Fruit fly (Drosophila melanogaster) whole organism, embryonic: Measurements from ENCODE around the gene CG6567.
A peak's percentile ranks its signal among the peaks of the same experiment; 100 is the strongest.

ENCODE experiments used
- Atf6 ChIP-seq: fragments of 200-800 bp; sonication (Bioruptor generic); IDR thresholded peaks from 2 replicates; pipeline ENCODE4 v1.3.6; 2022; ENCODE audit warnings: missing biosample characterization, missing genetic modification characterization
- C15 ChIP-seq: fragments of 200-800 bp; sonication (Bioruptor generic); IDR thresholded peaks from 3 replicates; pipeline ENCODE4 v1.3.6; 2022; ENCODE audit warnings: missing biosample characterization, missing genetic modification characterization
- CG10274 ChIP-seq: fragments of 200-800 bp; sonication (Bioruptor generic); optimal IDR thresholded peaks from 3 replicates; lab custom pipeline; 2017; ENCODE audit warnings: missing biosample characterization, mild to moderate bottlenecking, missing genetic modification characterization
- CG10565 ChIP-seq: fragments of 200-800 bp; sonication (Bioruptor generic); optimal IDR thresholded peaks from 3 replicates; lab custom pipeline; 2016; ENCODE audit warnings: missing biosample characterization, mild to moderate bottlenecking, missing genetic modification characterization
- CG11093 ChIP-seq: fragments of 200-800 bp; sonication (Bioruptor generic); IDR thresholded peaks from 3 replicates; pipeline ENCODE4 v1.3.6; 2022; ENCODE audit warnings: missing biosample characterization, missing genetic modification characterization
- CG11247 ChIP-seq: fragments of 200-800 bp; sonication (Bioruptor generic); IDR thresholded peaks from 2 replicates; pipeline ENCODE4 v1.3.6; 2022; ENCODE audit warnings: missing biosample characterization, missing genetic modification characterization
- CG12071 ChIP-seq: fragments of 200-800 bp; sonication (Bioruptor generic); optimal IDR thresholded peaks from 3 replicates; lab custom pipeline; 2018; ENCODE audit warnings: missing biosample characterization, mild to moderate bottlenecking, missing genetic modification characterization
- CG14710 ChIP-seq: fragments of 200-800 bp; sonication (Bioruptor generic); optimal IDR thresholded peaks from 3 replicates; lab custom pipeline; 2019; ENCODE audit warnings: missing biosample characterization, mild to moderate bottlenecking, missing genetic modification characterization, moderate library complexity
- CG14860 ChIP-seq: fragments of 200-800 bp; sonication (Bioruptor generic); IDR thresholded peaks from 3 replicates; pipeline ENCODE4 v1.3.6; 2022; ENCODE audit warnings: missing biosample characterization, missing genetic modification characterization; ENCODE audit not compliant: partially characterized antibody
- CG1529 ChIP-seq: fragments of 200-800 bp; sonication (Bioruptor generic); optimal IDR thresholded peaks from 3 replicates; lab custom pipeline; 2018; ENCODE audit warnings: missing biosample characterization, missing genetic modification characterization
- CG17385 ChIP-seq: fragments of 200-800 bp; sonication (Bioruptor generic); optimal IDR thresholded peaks from 3 replicates; lab custom pipeline; 2018; ENCODE audit warnings: missing biosample characterization, mild to moderate bottlenecking, missing genetic modification characterization
- CG30431 ChIP-seq: fragments of 200-800 bp; sonication (Bioruptor generic); optimal IDR thresholded peaks from 2 replicates; lab custom pipeline; 2017; ENCODE audit warnings: missing biosample characterization, missing genetic modification characterization
- CG3995 ChIP-seq: fragments of 200-800 bp; sonication (Bioruptor generic); optimal IDR thresholded peaks from 3 replicates; lab custom pipeline; 2016; ENCODE audit warnings: missing biosample characterization, missing genetic modification characterization
- CG4404 ChIP-seq: fragments of 200-800 bp; sonication (Bioruptor generic); IDR thresholded peaks from 2 replicates; pipeline ENCODE4 v1.3.6; 2022; ENCODE audit warnings: missing biosample characterization, missing genetic modification characterization
- CG5245 ChIP-seq: fragments of 200-800 bp; sonication (Bioruptor generic); optimal IDR thresholded peaks from 3 replicates; lab custom pipeline; 2016; ENCODE audit warnings: missing biosample characterization, missing genetic modification characterization
- CG6791 ChIP-seq: fragments of 200-800 bp; sonication (Bioruptor generic); IDR thresholded peaks from 3 replicates; pipeline ENCODE4 v1.3.6; 2022; ENCODE audit warnings: missing biosample characterization, missing genetic modification characterization; ENCODE audit not compliant: partially characterized antibody
- CG8089 ChIP-seq: fragments of 200-800 bp; sonication (Bioruptor generic); optimal IDR thresholded peaks from 3 replicates; lab custom pipeline; 2016; ENCODE audit warnings: missing biosample characterization, missing genetic modification characterization
- CG8765 ChIP-seq: fragments of 200-800 bp; sonication (Bioruptor generic); IDR thresholded peaks from 2 replicates; pipeline ENCODE4 v1.3.6; 2022; ENCODE audit warnings: missing biosample characterization, missing genetic modification characterization
- CG9817 ChIP-seq: fragments of 200-800 bp; sonication (Bioruptor generic); optimal IDR thresholded peaks from 2 replicates; lab custom pipeline; 2018; ENCODE audit warnings: missing biosample characterization, mild to moderate bottlenecking, missing genetic modification characterization, moderate library complexity
- Camta ChIP-seq: fragments of 200-800 bp; sonication (Bioruptor generic); optimal IDR thresholded peaks from 2 replicates; lab custom pipeline; 2016; ENCODE audit warnings: missing biosample characterization, missing genetic modification characterization
- Dad ChIP-seq: fragments of 200-800 bp; sonication (Bioruptor generic); optimal IDR thresholded peaks from 3 replicates; lab custom pipeline; 2016; ENCODE audit warnings: missing biosample characterization, missing genetic modification characterization
- Ets65A ChIP-seq: fragments of 200-800 bp; sonication (Bioruptor generic); peaks from one replicate; lab custom pipeline; 2016; ENCODE audit warnings: missing biosample characterization, missing genetic modification characterization
- Fer2 ChIP-seq: fragments of 200-800 bp; sonication (Bioruptor generic); optimal IDR thresholded peaks from 2 replicates; lab custom pipeline; 2018; ENCODE audit warnings: missing biosample characterization, mild to moderate bottlenecking, missing genetic modification characterization, moderate library complexity
- Hr39 ChIP-seq: fragments of >200 bp; optimal IDR thresholded peaks from 2 replicates; lab custom pipeline; 2017
- Hr78 ChIP-seq, 2 experiments: fragments of 200-800 bp in 1 of 2; fragments of >200 bp in 1 of 2; sonication (Bioruptor generic) in 1 of 2; optimal IDR thresholded peaks; 2 replicates each; lab custom pipeline; 2017 to 2019; ENCODE audit warnings: missing biosample characterization in 2 of 2, missing genetic modification characterization in 2 of 2, mild to moderate bottlenecking in 1 of 2, moderate library complexity in 1 of 2
- Jarid2 ChIP-seq: fragments of 200-800 bp; sonication (Bioruptor generic); optimal IDR thresholded peaks from 3 replicates; lab custom pipeline; 2017; ENCODE audit warnings: mild to moderate bottlenecking, missing biosample characterization, missing genetic modification reagents, missing genetic modification characterization
- Lpt ChIP-seq: fragments of >200 bp; optimal IDR thresholded peaks from 2 replicates; lab custom pipeline; 2018; ENCODE audit warnings: missing biosample characterization, missing genetic modification characterization
- Med ChIP-seq: fragments of 200-800 bp; sonication (Bioruptor generic); peaks from one replicate; lab custom pipeline; 2016; ENCODE audit warnings: missing biosample characterization, missing genetic modification characterization, mild to moderate bottlenecking, inconsistent platforms, moderate library complexity
- NFAT ChIP-seq: fragments of 200-800 bp; sonication (Bioruptor generic); IDR thresholded peaks from 2 replicates; pipeline ENCODE4 v1.3.6; 2022; ENCODE audit warnings: missing biosample characterization, missing genetic modification characterization
- Oli ChIP-seq: fragments of 200-800 bp; sonication (Bioruptor generic); optimal IDR thresholded peaks from 2 replicates; lab custom pipeline; 2018; ENCODE audit warnings: missing biosample characterization, mild to moderate bottlenecking, missing genetic modification characterization, moderate library complexity
- Poxn ChIP-seq: fragments of 200-800 bp; sonication (Bioruptor generic); IDR thresholded peaks from 2 replicates; pipeline ENCODE4 v1.3.6; 2022; ENCODE audit warnings: missing biosample characterization, missing genetic modification characterization
- Sin3A ChIP-seq: fragments of >200 bp; optimal IDR thresholded peaks from 2 replicates; lab custom pipeline; 2018
- Spps ChIP-seq: fragments of 200-800 bp; sonication (Bioruptor generic); optimal IDR thresholded peaks from 2 replicates; lab custom pipeline; 2018; ENCODE audit warnings: missing biosample characterization, mild to moderate bottlenecking, missing genetic modification characterization
- Xbp1 ChIP-seq: fragments of 200-800 bp; sonication (Bioruptor generic); optimal IDR thresholded peaks from 3 replicates; lab custom pipeline; 2016; ENCODE audit warnings: missing biosample characterization, mild to moderate bottlenecking, missing genetic modification characterization
- ase ChIP-seq: fragments of 200-800 bp; sonication (Bioruptor generic); IDR thresholded peaks from 3 replicates; pipeline ENCODE4 v1.3.6; 2022; ENCODE audit warnings: missing biosample characterization, missing genetic modification characterization
- bigmax ChIP-seq: fragments of 200-800 bp; sonication (Bioruptor generic); optimal IDR thresholded peaks from 2 replicates; lab custom pipeline; 2018; ENCODE audit warnings: missing biosample characterization, mild to moderate bottlenecking, missing genetic modification characterization
- br ChIP-seq: fragments of >200 bp; optimal IDR thresholded peaks from 2 replicates; lab custom pipeline; 2017
- cg ChIP-seq: fragments of 200-800 bp; sonication (Bioruptor generic); optimal IDR thresholded peaks from 3 replicates; lab custom pipeline; 2019; ENCODE audit warnings: missing biosample characterization, mild to moderate bottlenecking, missing genetic modification characterization, moderate library complexity
- dati ChIP-seq: fragments of 200-800 bp; sonication (Bioruptor generic); IDR thresholded peaks from 2 replicates; pipeline ENCODE4 v1.3.6; 2022; ENCODE audit warnings: missing biosample characterization, missing genetic modification characterization
- dimm ChIP-seq: fragments of 200-800 bp; sonication (Bioruptor generic); IDR thresholded peaks from 2 replicates; pipeline ENCODE4 v1.3.6; 2022; ENCODE audit warnings: missing biosample characterization, missing genetic modification characterization
- en ChIP-seq: fragments of 200-800 bp; sonication (Bioruptor generic); optimal IDR thresholded peaks from 2 replicates; lab custom pipeline; 2016; ENCODE audit warnings: missing biosample characterization, missing genetic modification characterization
- gcm ChIP-seq: fragments of 200-800 bp; sonication (Bioruptor generic); optimal IDR thresholded peaks from 2 replicates; lab custom pipeline; 2019; ENCODE audit warnings: missing biosample characterization, mild to moderate bottlenecking, missing genetic modification characterization, moderate library complexity
- gem ChIP-seq: fragments of 200-800 bp; sonication (Bioruptor generic); optimal IDR thresholded peaks from 2 replicates; lab custom pipeline; 2019; ENCODE audit warnings: missing biosample characterization, mild to moderate bottlenecking, missing genetic modification characterization, moderate library complexity
- gsb ChIP-seq: fragments of 200-800 bp; sonication (Bioruptor generic); IDR thresholded peaks from 2 replicates; pipeline ENCODE4 v1.3.6; 2022; ENCODE audit warnings: missing biosample characterization, missing genetic modification characterization
- ham ChIP-seq: fragments of 200-800 bp; sonication (Bioruptor generic); IDR thresholded peaks from 2 replicates; pipeline ENCODE4 v1.3.6; 2022; ENCODE audit warnings: missing biosample characterization, missing genetic modification characterization
- stwl ChIP-seq: fragments of 200-800 bp; sonication (Bioruptor generic); optimal IDR thresholded peaks from 3 replicates; lab custom pipeline; 2018; ENCODE audit warnings: missing biosample characterization, mild to moderate bottlenecking, missing genetic modification characterization, moderate library complexity
- sug ChIP-seq: fragments of 200-800 bp; optimal IDR thresholded peaks from 2 replicates; lab custom pipeline; 2019; ENCODE audit warnings: missing biosample characterization, mild to moderate bottlenecking, missing genetic modification characterization, moderate library complexity
- trem ChIP-seq: fragments of 200-800 bp; optimal IDR thresholded peaks from 3 replicates; lab custom pipeline; 2019; ENCODE audit warnings: missing biosample characterization, mild to moderate bottlenecking, missing genetic modification characterization, moderate library complexity
- unpg ChIP-seq: fragments of 200-800 bp; sonication (Bioruptor generic); optimal IDR thresholded peaks from 3 replicates; lab custom pipeline; 2018; ENCODE audit warnings: missing biosample characterization, mild to moderate bottlenecking, missing genetic modification characterization, moderate library complexity
- zfh1 ChIP-seq: fragments of 200-800 bp; sonication (Bioruptor generic); IDR thresholded peaks from 3 replicates; pipeline ENCODE4 v1.3.6; 2022; ENCODE audit warnings: missing biosample characterization, missing genetic modification characterization

Gene CG6567

dm6 chr3R:10886462-10887315 is 32.4 kb upstream of the CG6567 start (continued):
- TF ChIP-seq CG11247 (GFP tag; lab: Robert Waterston, UW) = peak; percentile 76
- peak; percentile 93 for TF ChIP-seq cg
- TF ChIP-seq CG10565 = peak; percentile 54
- TF ChIP-seq Atf6 = peak; percentile 92
- peak; percentile 78 for TF ChIP-seq CG8089 (GFP tag; lab: Kevin White, UChicago)
- TF ChIP-seq CG9817 (tag; lab: Kevin White, UChicago) = peak; percentile 90
- peak; percentile 88 for TF ChIP-seq sug
- TF ChIP-seq CG10274 (GFP tag; lab: Kevin White, UChicago) = peak; percentile 99
- no peak for TF ChIP-seq Sin3A (lab: Kevin White, UChicago)
- peak; percentile 79 for TF ChIP-seq CG1529 (GFP tag; lab: Kevin White, UChicago)
- TF ChIP-seq Dad (GFP tag; lab: Kevin White, UChicago) = peak; percentile 77
- TF ChIP-seq NFAT (GFP tag; lab: Robert Waterston, UW) = peak; percentile 73
- peak in 1 of 2 experiments; percentile 92 for TF ChIP-seq Hr78 (GFP tag; optimal IDR thresholded peaks at IDR 0.05; lab: Kevin White, UChicago)
- peak; percentile 74 for TF ChIP-seq en (GFP tag; lab: Kevin White, UChicago)
- peak; percentile 70 for TF ChIP-seq Spps
- peak; percentile 91 for TF ChIP-seq Oli (tag; lab: Kevin White, UChicago)
- peak; percentile 48 for TF ChIP-seq CG3995
- TF ChIP-seq trem = peak; percentile 56
- peak; percentile 76 for TF ChIP-seq Fer2 (tag; lab: Kevin White, UChicago)
- TF ChIP-seq stwl (tag; lab: Kevin White, UChicago) = no peak
- peak; percentile 73 for TF ChIP-seq CG4404 (GFP tag; lab: Robert Waterston, UW)
- peak; percentile 44 for TF ChIP-seq Ets65A
- peak; percentile 74 for TF ChIP-seq zfh1 (GFP tag; lab: Robert Waterston, UW)
- no peak for TF ChIP-seq Lpt
- TF ChIP-seq dati (GFP tag; lab: Robert Waterston, UW) = peak; percentile 40; the same call in 1 of the 2 replicates
- TF ChIP-seq dimm (GFP tag; lab: Robert Waterston, UW) = peak; percentile 50; the same call in 1 of the 2 replicates
- TF ChIP-seq ham (GFP tag; lab: Robert Waterston, UW) = peak; percentile 70; the same call in 1 of the 2 replicates
- TF ChIP-seq gem (tag; lab: Kevin White, UChicago) = peak; percentile 94
- peak; percentile 34; the same call in 1 of the 3 replicates for TF ChIP-seq C15 (GFP tag; lab: Robert Waterston, UW)
- peak; percentile 60 for TF ChIP-seq CG5245 (GFP tag; lab: Kevin White, UChicago)
- no peak for TF ChIP-seq CG6791
- TF ChIP-seq gsb (GFP tag; lab: Robert Waterston, UW) = peak; percentile 77; the same call in 1 of the 2 replicates
- TF ChIP-seq Hr39 (lab: Kevin White, UChicago) = no peak
- TF ChIP-seq CG14860 (GFP tag; lab: Robert Waterston, UW) = no peak
- TF ChIP-seq CG30431 = peak; percentile 60
- TF ChIP-seq Poxn (GFP tag; lab: Robert Waterston, UW) = peak; percentile 64
- no peak for TF ChIP-seq br (lab: Kevin White, UChicago)
- TF ChIP-seq CG8765 (GFP tag; lab: Robert Waterston, UW) = peak; percentile 52; the same call in 1 of the 2 replicates
- TF ChIP-seq Xbp1 (GFP tag; lab: Kevin White, UChicago) = peak; percentile 88
- TF ChIP-seq Med (GFP tag; lab: Kevin White, UChicago) = peak; percentile 97
- no peak for TF ChIP-seq bigmax (GFP tag; lab: Kevin White, UChicago)
- TF ChIP-seq ase (GFP tag; lab: Robert Waterston, UW) = peak; percentile 84
- TF ChIP-seq gcm (GFP tag; lab: Kevin White, UChicago) = peak; percentile 90
- TF ChIP-seq CG11093 = 0 out of 3 replicates have a peak, but pooled peaks have one; percentile 51
- TF ChIP-seq CG12071 (GFP tag; lab: Kevin White, UChicago) = peak; percentile 66
- TF ChIP-seq CG14710 (tag; lab: Kevin White, UChicago) = peak; percentile 76
- TF ChIP-seq Camta (GFP tag; lab: Kevin White, UChicago) = peak; percentile 86
- TF ChIP-seq Jarid2 (GFP tag; lab: Kevin White, UChicago) = peak; percentile 67
- peak; percentile 87 for TF ChIP-seq CG17385 (GFP tag; lab: Kevin White, UChicago)
- peak; percentile 94 for TF ChIP-seq unpg (GFP tag; lab: Kevin White, UChicago)
